Worm (Caenorhabditis elegans) whole organism, late embryonic: ENCODE results near the gene F52G3.7.

Source experiments
- C08G9.2 ChIP-seq: sonication (generic microtip); optimal IDR thresholded peaks from 2 replicates; lab custom pipeline; 2016; ENCODE audit warnings: mild to moderate bottlenecking, missing genetic modification characterization, moderate library complexity, missing compliant biosample characterization
- K02D7.2 ChIP-seq: sonication (generic microtip); optimal IDR thresholded peaks from 2 replicates; lab custom pipeline; 2017; ENCODE audit warnings: mild to moderate bottlenecking, missing genetic modification characterization, missing compliant biosample characterization
- K09A11.1 ChIP-seq: sonication (generic microtip); optimal IDR thresholded peaks from 2 replicates; lab custom pipeline; 2017; ENCODE audit warnings: antibody characterized with exemption, mild to moderate bottlenecking, missing genetic modification characterization, missing compliant biosample characterization; ENCODE audit not compliant: insufficient read depth
- T23F11.4 ChIP-seq: fragments of 200-800 bp; sonication (Bioruptor generic); optimal IDR thresholded peaks from 2 replicates; lab custom pipeline; 2018; ENCODE audit warnings: mild to moderate bottlenecking, missing genetic modification characterization, missing compliant biosample characterization
- Y22D7AL.16 ChIP-seq: sonication (generic microtip); optimal IDR thresholded peaks from 2 replicates; lab custom pipeline; 2016; ENCODE audit warnings: missing genetic modification characterization, missing compliant biosample characterization
- ahr-1 ChIP-seq: sonication (generic microtip); optimal IDR thresholded peaks from 2 replicates; lab custom pipeline; 2016; ENCODE audit warnings: missing genetic modification characterization, missing compliant biosample characterization
- ceh-19 ChIP-seq: fragments of 200-800 bp; sonication (Bioruptor generic); optimal IDR thresholded peaks from 2 replicates; lab custom pipeline; 2018; ENCODE audit warnings: mild to moderate bottlenecking, missing genetic modification characterization, missing compliant biosample characterization
- ceh-2 ChIP-seq: sonication (generic microtip); optimal IDR thresholded peaks from 2 replicates; lab custom pipeline; 2016; ENCODE audit warnings: missing genotype, missing genetic modification characterization, missing compliant biosample characterization
- ceh-24 ChIP-seq: sonication (generic microtip); optimal IDR thresholded peaks from 2 replicates; lab custom pipeline; 2016; ENCODE audit warnings: mild to moderate bottlenecking, missing genetic modification characterization, missing compliant biosample characterization
- ceh-30 ChIP-seq: fragments of 150-350 bp; optimal IDR thresholded peaks from 2 replicates; lab custom pipeline; 2014; ENCODE audit warnings: missing biosample characterization, missing genetic modification characterization
- ceh-31 ChIP-seq: sonication (generic microtip); optimal IDR thresholded peaks from 2 replicates; lab custom pipeline; 2016; ENCODE audit warnings: missing genetic modification characterization, missing compliant biosample characterization
- ceh-34 ChIP-seq: sonication (generic microtip); optimal IDR thresholded peaks from 2 replicates; lab custom pipeline; 2016; ENCODE audit warnings: mild to moderate bottlenecking, missing genetic modification characterization, missing compliant biosample characterization
- ceh-45 ChIP-seq: fragments of 200-800 bp; sonication (Bioruptor generic); IDR thresholded peaks from 2 replicates; pipeline ENCODE4 v1.3.6; 2022; ENCODE audit warnings: missing genetic modification reagents, missing genetic modification characterization, missing compliant biosample characterization
- ceh-48 ChIP-seq: sonication (generic microtip); optimal IDR thresholded peaks from 2 replicates; lab custom pipeline; 2016; ENCODE audit warnings: missing genetic modification characterization, inconsistent platforms, missing compliant biosample characterization
- ceh-6 ChIP-seq: fragments of 200-800 bp; sonication (Bioruptor generic); optimal IDR thresholded peaks from 2 replicates; lab custom pipeline; 2018; ENCODE audit warnings: mild to moderate bottlenecking, missing genetic modification characterization, missing compliant biosample characterization
- ceh-9 ChIP-seq: sonication (generic microtip); optimal IDR thresholded peaks from 2 replicates; lab custom pipeline; 2016; ENCODE audit warnings: mild to moderate bottlenecking, missing genetic modification characterization, inconsistent platforms, missing compliant biosample characterization
- dmd-4 ChIP-seq: sonication (generic microtip); optimal IDR thresholded peaks from 2 replicates; lab custom pipeline; 2016; ENCODE audit warnings: borderline replicate concordance, missing genetic modification characterization, missing compliant biosample characterization
- elt-2 ChIP-seq: sonication (generic microtip); optimal IDR thresholded peaks from 2 replicates; lab custom pipeline; 2016; ENCODE audit warnings: missing genetic modification reagents, missing genetic modification characterization, missing compliant biosample characterization
- ets-4 ChIP-seq: sonication (generic microtip); optimal IDR thresholded peaks from 2 replicates; lab custom pipeline; 2016; ENCODE audit warnings: missing genetic modification characterization, missing compliant biosample characterization
- fax-1 ChIP-seq: sonication (generic microtip); optimal IDR thresholded peaks from 2 replicates; lab custom pipeline; 2016; ENCODE audit warnings: missing genotype, missing genetic modification characterization, missing compliant biosample characterization
- fkh-10 ChIP-seq: fragments of 150-350 bp; optimal IDR thresholded peaks from 2 replicates; lab custom pipeline; 2014; ENCODE audit warnings: missing biosample characterization, missing genetic modification reagents, missing genetic modification characterization
- fkh-6 ChIP-seq: sonication (generic microtip); optimal IDR thresholded peaks from 2 replicates; lab custom pipeline; 2016; ENCODE audit warnings: missing genetic modification characterization, missing compliant biosample characterization
- hlh-13 ChIP-seq: fragments of 200-800 bp; sonication (Bioruptor generic); optimal IDR thresholded peaks from 2 replicates; lab custom pipeline; 2018; ENCODE audit warnings: mild to moderate bottlenecking, missing genetic modification characterization, missing compliant biosample characterization
- hlh-15 ChIP-seq: sonication (generic microtip); optimal IDR thresholded peaks from 2 replicates; lab custom pipeline; 2016; ENCODE audit warnings: missing genetic modification characterization, missing compliant biosample characterization
- hlh-30 ChIP-seq: sonication (generic microtip); optimal IDR thresholded peaks from 2 replicates; lab custom pipeline; 2017; ENCODE audit warnings: antibody characterized with exemption, missing genetic modification characterization, missing compliant biosample characterization; ENCODE audit not compliant: insufficient read depth
- hlh-8 ChIP-seq: sonication (generic microtip); optimal IDR thresholded peaks from 2 replicates; lab custom pipeline; 2016; ENCODE audit warnings: missing genotype, missing genetic modification characterization, missing compliant biosample characterization
- lim-6 ChIP-seq: sonication (generic microtip); optimal IDR thresholded peaks from 2 replicates; lab custom pipeline; 2016; ENCODE audit warnings: missing genetic modification characterization, missing compliant biosample characterization
- lin-11 ChIP-seq: fragments of 200-800 bp; sonication (Bioruptor generic); optimal IDR thresholded peaks from 2 replicates; lab custom pipeline; 2018; ENCODE audit warnings: mild to moderate bottlenecking, missing genetic modification characterization, missing compliant biosample characterization
- madf-2 ChIP-seq: sonication (generic microtip); optimal IDR thresholded peaks from 2 replicates; lab custom pipeline; 2017; ENCODE audit warnings: missing genetic modification characterization, missing compliant biosample characterization
- mec-3 ChIP-seq: sonication (generic microtip); optimal IDR thresholded peaks from 2 replicates; lab custom pipeline; 2016; ENCODE audit warnings: borderline replicate concordance, missing genetic modification characterization, missing compliant biosample characterization
- odd-2 ChIP-seq: sonication (generic microtip); optimal IDR thresholded peaks from 2 replicates; lab custom pipeline; 2017; ENCODE audit warnings: antibody characterized with exemption, mild to moderate bottlenecking, missing genetic modification characterization, missing compliant biosample characterization
- pag-3 ChIP-seq: sonication (generic microtip); optimal IDR thresholded peaks from 2 replicates; lab custom pipeline; 2016; ENCODE audit warnings: missing compliant biosample characterization, missing genetic modification characterization, borderline replicate concordance
- pha-2 ChIP-seq: sonication (generic microtip); optimal IDR thresholded peaks from 2 replicates; lab custom pipeline; 2017; ENCODE audit warnings: mild to moderate bottlenecking, missing genetic modification characterization, missing compliant biosample characterization
- pha-4 ChIP-seq: fragments of 150-350 bp; optimal IDR thresholded peaks from 2 replicates; lab custom pipeline; 2018; ENCODE audit warnings: missing biosample characterization, missing genetic modification reagents, missing genetic modification characterization
- pqm-1 ChIP-seq: sonication (generic microtip); optimal IDR thresholded peaks from 2 replicates; lab custom pipeline; 2016; ENCODE audit warnings: missing genetic modification characterization, missing compliant biosample characterization
- pros-1 ChIP-seq: fragments of 150-350 bp; optimal IDR thresholded peaks from 2 replicates; lab custom pipeline; 2014; ENCODE audit warnings: missing biosample characterization, missing genetic modification reagents, missing genetic modification characterization
- ref-2 ChIP-seq: sonication (generic microtip); optimal IDR thresholded peaks from 2 replicates; lab custom pipeline; 2016; ENCODE audit warnings: missing genetic modification characterization, missing compliant biosample characterization
- rnt-1 ChIP-seq: sonication (generic microtip); optimal IDR thresholded peaks from 2 replicates; lab custom pipeline; 2016; ENCODE audit warnings: missing genetic modification characterization, missing compliant biosample characterization
- sdc-2 ChIP-seq: sonication (generic microtip); optimal IDR thresholded peaks from 2 replicates; lab custom pipeline; 2016; ENCODE audit warnings: missing genotype, missing genetic modification characterization, missing compliant biosample characterization
- sox-2 ChIP-seq: fragments of 200-800 bp; sonication (Bioruptor generic); IDR thresholded peaks from 2 replicates; pipeline ENCODE4 v1.3.6; 2022; ENCODE audit warnings: missing genetic modification reagents, missing genetic modification characterization, missing compliant biosample characterization
- sox-4 ChIP-seq: sonication (generic microtip); optimal IDR thresholded peaks from 2 replicates; lab custom pipeline; 2017; ENCODE audit warnings: mild to moderate bottlenecking, missing genetic modification characterization, inconsistent platforms, missing compliant biosample characterization
- syd-9 ChIP-seq: sonication (generic microtip); optimal IDR thresholded peaks from 2 replicates; lab custom pipeline; 2016; ENCODE audit warnings: mild to moderate bottlenecking, missing genetic modification characterization, moderate library complexity, missing compliant biosample characterization
- tbx-2 ChIP-seq: sonication (generic microtip); optimal IDR thresholded peaks from 2 replicates; lab custom pipeline; 2016; ENCODE audit warnings: missing genetic modification characterization, missing compliant biosample characterization
- tbx-7 ChIP-seq: sonication (generic microtip); optimal IDR thresholded peaks from 2 replicates; lab custom pipeline; 2016; ENCODE audit warnings: missing genotype, missing genetic modification characterization, missing compliant biosample characterization
- ttx-3 ChIP-seq: sonication (generic microtip); optimal IDR thresholded peaks from 2 replicates; lab custom pipeline; 2016; ENCODE audit warnings: missing genetic modification reagents, missing genetic modification characterization, missing compliant biosample characterization
- unc-3 ChIP-seq, 2 experiments: fragments of 200-800 bp in 1 of 2; sonication (Bioruptor generic) in 1 of 2; sonication (generic microtip) in 1 of 2; conservative IDR thresholded peaks in 1 of 2; optimal IDR thresholded peaks in 1 of 2; 2 replicates each; pipeline versions ENCODE4 v1.3.6 to Lab custom; 2016 to 2022; ENCODE audit warnings: missing compliant biosample characterization in 2 of 2, missing genetic modification characterization in 2 of 2, missing genetic modification reagents in 1 of 2
- unc-42 ChIP-seq: sonication (generic microtip); optimal IDR thresholded peaks from 2 replicates; lab custom pipeline; 2016; ENCODE audit warnings: missing genotype, missing genetic modification characterization, missing compliant biosample characterization
- unc-55 ChIP-seq: sonication (generic microtip); optimal IDR thresholded peaks from 2 replicates; lab custom pipeline; 2017; ENCODE audit warnings: missing biosample characterization, missing genetic modification reagents, missing genetic modification characterization
- unc-86 ChIP-seq: sonication (generic microtip); optimal IDR thresholded peaks from 2 replicates; lab custom pipeline; 2016; ENCODE audit warnings: missing genetic modification characterization, missing compliant biosample characterization
- zip-5 ChIP-seq: sonication (generic microtip); optimal IDR thresholded peaks from 2 replicates; lab custom pipeline; 2016; ENCODE audit warnings: missing genetic modification characterization, missing compliant biosample characterization

Gene F52G3.7

ce11 chrX:16929560-16930332 lies 34.0 kb upstream of the F52G3.7 start:
- peak; percentile 53 for TF ChIP-seq sox-4 (tag; lab: Kevin White, UChicago)
- no peak for TF ChIP-seq hlh-15
- peak; percentile 6 for TF ChIP-seq ceh-48 (tag; lab: Kevin White, UChicago)
- peak; percentile 34 for TF ChIP-seq tbx-7
- no peak; the same call in 1 of the 2 replicates for TF ChIP-seq unc-3 (GFP tag; conservative IDR thresholded peaks at IDR 0.05; lab: Robert Waterston, UW)
- TF ChIP-seq unc-3 (tag; optimal IDR thresholded peaks at IDR 0.05; lab: Kevin White, UChicago), result peak; percentile 75
- TF ChIP-seq fax-1 (tag; lab: Kevin White, UChicago), result peak; percentile 58
- no peak for TF ChIP-seq ceh-45
- peak; percentile 85 for TF ChIP-seq hlh-8 (tag; lab: Kevin White, UChicago)
- TF ChIP-seq ceh-2 (tag; lab: Kevin White, UChicago), result peak; percentile 77
- peak; percentile 90 for TF ChIP-seq syd-9 (tag; lab: Kevin White, UChicago)
- peak; percentile 92 for TF ChIP-seq pqm-1
- TF ChIP-seq K02D7.2, result peak; percentile 41
- peak; percentile 98 for TF ChIP-seq unc-55 (GFP tag; lab: Kevin White, UChicago)
- TF ChIP-seq rnt-1, result peak; percentile 97
- peak; percentile 35 for TF ChIP-seq lim-6
- peak; percentile 60 for TF ChIP-seq mec-3 (tag; lab: Kevin White, UChicago)
- TF ChIP-seq pha-2 (tag; lab: Kevin White, UChicago), result peak; percentile 56
- TF ChIP-seq ceh-24, result peak; percentile 48
- peak; percentile 12 for TF ChIP-seq zip-5 (tag; lab: Kevin White, UChicago)
- TF ChIP-seq unc-86 (tag; lab: Kevin White, UChicago), result peak; percentile 58
- peak; percentile 95 for TF ChIP-seq unc-42 (tag; lab: Kevin White, UChicago)
- TF ChIP-seq odd-2 (tag; lab: Kevin White, UChicago), result no peak
- no peak for TF ChIP-seq fkh-10
- TF ChIP-seq ceh-34 (tag; lab: Kevin White, UChicago), result peak; percentile 97
- TF ChIP-seq dmd-4 (tag; lab: Kevin White, UChicago), result peak; percentile 76
- TF ChIP-seq T23F11.4 (GFP tag; lab: Kevin White, UChicago), result no peak
- peak; percentile 99 for TF ChIP-seq ceh-31
- peak; percentile 47 for TF ChIP-seq Y22D7AL.16 (tag; lab: Kevin White, UChicago)
- TF ChIP-seq ttx-3, result peak; percentile 44
- no peak; the same call in none of the 2 replicates for TF ChIP-seq sox-2 (GFP tag; lab: Robert Waterston, UW)
- TF ChIP-seq hlh-13, result peak; percentile 38
- peak; percentile 83 for TF ChIP-seq ets-4 (tag; lab: Kevin White, UChicago)
- TF ChIP-seq fkh-6 (tag; lab: Kevin White, UChicago), result peak; percentile 74
- peak; percentile 64 for TF ChIP-seq K09A11.1
- peak; percentile 33 for TF ChIP-seq madf-2 (tag; lab: Kevin White, UChicago)
- no peak for TF ChIP-seq ceh-6 (GFP tag; lab: Kevin White, UChicago)
- TF ChIP-seq ref-2 (tag; lab: Kevin White, UChicago), result peak; percentile 99
- TF ChIP-seq ceh-9 (tag; lab: Kevin White, UChicago), result no peak
- peak; percentile 74 for TF ChIP-seq ceh-30 (tag; lab: Kevin White, UChicago)
- TF ChIP-seq pha-4, result no peak
- peak; percentile 74 for TF ChIP-seq C08G9.2 (tag; lab: Kevin White, UChicago)
- peak; percentile 99 for TF ChIP-seq hlh-30 (tag; lab: Kevin White, UChicago)
- TF ChIP-seq sdc-2 (tag; lab: Kevin White, UChicago), result peak; percentile 93
- TF ChIP-seq lin-11 (tag; lab: Kevin White, UChicago), result peak; percentile 28
- peak; percentile 93 for TF ChIP-seq pros-1
- peak; percentile 71 for TF ChIP-seq elt-2 (tag; lab: Kevin White, UChicago)
- TF ChIP-seq ceh-19 (GFP tag; lab: Kevin White, UChicago), result peak; percentile 81
- TF ChIP-seq ahr-1, result peak; percentile 60
- peak; percentile 7 for TF ChIP-seq pag-3
- peak; percentile 98 for TF ChIP-seq tbx-2 (tag; lab: Kevin White, UChicago)
